Fruit fly (Drosophila melanogaster): ENCODE results near the gene Tl.

Gene Tl

DNA sequence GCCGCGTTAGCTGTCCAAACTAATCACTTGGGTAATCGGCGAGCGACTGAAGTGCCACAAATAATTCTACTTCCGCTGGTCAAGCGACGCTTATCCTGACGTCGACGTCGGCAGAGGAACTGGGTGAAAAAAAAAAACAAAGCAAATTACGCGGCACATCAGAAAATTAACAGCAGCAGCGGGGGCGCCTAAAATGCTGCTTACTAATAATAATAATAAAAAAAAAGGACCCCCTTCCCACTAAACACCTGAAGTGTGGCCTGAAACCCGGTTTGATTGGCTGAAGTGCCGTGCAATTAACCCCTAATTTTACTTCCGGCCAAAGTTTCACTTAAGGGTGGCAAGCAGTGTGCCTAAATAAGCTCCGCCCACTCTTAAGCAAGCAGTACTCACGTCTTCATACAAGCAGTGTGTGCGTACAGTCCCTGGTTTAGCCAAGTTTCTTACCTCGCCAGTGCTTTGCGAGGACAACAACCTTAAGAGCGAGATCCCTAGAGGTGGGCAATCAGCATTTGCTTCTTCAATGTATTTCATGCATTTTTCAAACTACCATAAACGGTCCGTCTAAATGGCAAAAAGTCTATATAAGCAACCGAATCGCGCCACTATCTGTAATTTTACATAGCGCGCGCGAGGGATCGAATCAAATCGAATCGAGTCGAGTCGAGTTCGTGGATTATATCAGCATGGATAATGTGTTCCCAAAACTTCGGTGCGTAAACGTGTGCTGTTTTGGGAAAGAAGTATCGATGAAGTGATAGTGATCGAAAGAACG is 82.5 kb downstream of the Tl start, which contains the start of the genes ro and T48 (continued):
- TF ChIP-seq Bgb (GFP tag; IDR thresholded peaks at IDR 0.05; ENCODE audit: partially characterized antibody) (peak; percentile 84), CG1792 (GFP tag; optimal IDR thresholded peaks at IDR 0.05) (peak; percentile 9), cg (GFP tag; optimal IDR thresholded peaks at IDR 0.05) (no peak), Rx (GFP tag; IDR thresholded peaks at IDR 0.05) (no peak), zf30C (GFP tag; optimal IDR thresholded peaks at IDR 0.05) (no peak), CG34224 (GFP tag; IDR thresholded peaks at IDR 0.05; ENCODE audit: partially characterized antibody) (0 out of 3 replicates have a peak, but pooled peaks have one; percentile 24), Optix (GFP tag; IDR thresholded peaks at IDR 0.05) (peak; percentile 26; the same call in 1 of the 3 replicates), pum (GFP tag; optimal IDR thresholded peaks at IDR 0.05) (peak; percentile 35), CG43689 (GFP tag; IDR thresholded peaks at IDR 0.05) (no peak), CG11504 (tag; optimal IDR thresholded peaks at IDR 0.05) (peak; percentile 59), HmgD (GFP tag; optimal IDR thresholded peaks at IDR 0.05) (peak; percentile 91), CG4424 (GFP tag; optimal IDR thresholded peaks at IDR 0.05) (peak; percentile 59), esg (GFP tag; conservative IDR thresholded peaks at IDR 0.05) (no peak), CG2889 (GFP tag; IDR thresholded peaks at IDR 0.05) (no peak), Mrtf (GFP tag; IDR thresholded peaks at IDR 0.05) (peak; percentile 29; the same call in 1 of the 3 replicates), Lim3 (GFP tag; IDR thresholded peaks at IDR 0.05) (no peak), CG9437 (GFP tag; optimal IDR thresholded peaks at IDR 0.05) (no peak), dimm (GFP tag; IDR thresholded peaks at IDR 0.05) (no peak), p53 (GFP tag; optimal IDR thresholded peaks at IDR 0.05) (peak; percentile 86), CG6175 (GFP tag; IDR thresholded peaks at IDR 0.05) (no peak), Ets65A (GFP tag) (peak; percentile 93), disco-r (GFP tag; optimal IDR thresholded peaks at IDR 0.05) (peak; percentile 16), CG8290 (GFP tag; optimal IDR thresholded peaks at IDR 0.05) (peak; percentile 99), CG8290 (tag; optimal IDR thresholded peaks at IDR 0.05) (peak; percentile 99 to 100), CG7556 (GFP tag; optimal IDR thresholded peaks at IDR 0.05) (peak; percentile 23), tin (GFP tag; optimal IDR thresholded peaks at IDR 0.05) (peak; percentile 51), gce (GFP tag; IDR thresholded peaks at IDR 0.05) (no peak), CG6813 (GFP tag; optimal IDR thresholded peaks at IDR 0.05) (no peak), CG13123 (GFP tag; optimal IDR thresholded peaks at IDR 0.05) (peak; percentile 7), pan (optimal IDR thresholded peaks at IDR 0.05) (no peak), pan (GFP tag; optimal IDR thresholded peaks at IDR 0.05 in 1 of 2, IDR thresholded peaks at IDR 0.05 in 1 of 2) (peak in 1 of 2 experiments; percentile 14), Hand (GFP tag; optimal IDR thresholded peaks at IDR 0.05) (no peak), schlank (tag; optimal IDR thresholded peaks at IDR 0.05) (no peak), Atf-2 (GFP tag; optimal IDR thresholded peaks at IDR 0.05) (no peak), CG1832 (GFP tag; optimal IDR thresholded peaks at IDR 0.05) (no peak), dmrt11E (tag; optimal IDR thresholded peaks at IDR 0.05) (peak; percentile 44), ssp (GFP tag; IDR thresholded peaks at IDR 0.05) (peak; percentile 70), Xrp1 (GFP tag; IDR thresholded peaks at IDR 0.05) (0 out of 2 replicates have a peak, but pooled peaks have one; percentile 12), gfzf (GFP tag; optimal IDR thresholded peaks at IDR 0.05) (peak; percentile 100), h (optimal IDR thresholded peaks at IDR 0.05) (no peak), PHDP (tag; optimal IDR thresholded peaks at IDR 0.05) (peak; percentile 0), sqz (GFP tag; optimal IDR thresholded peaks at IDR 0.05) (no peak), CG9727 (GFP tag; optimal IDR thresholded peaks at IDR 0.05) (no peak), CG16779 (GFP tag; IDR thresholded peaks at IDR 0.05) (0 out of 2 replicates have a peak, but pooled peaks have one; percentile 14), gt (GFP tag; IDR thresholded peaks at IDR 0.05) (no peak), trem (tag; optimal IDR thresholded peaks at IDR 0.05) (peak; percentile 84), ewg (GFP tag; optimal IDR thresholded peaks at IDR 0.05) (peak; percentile 74), bbx (GFP tag; IDR thresholded peaks at IDR 0.05; ENCODE audit: partially characterized antibody) (peak; percentile 78), Asciz (GFP tag; optimal IDR thresholded peaks at IDR 0.05) (no peak), ash1 (GFP tag; optimal IDR thresholded peaks at IDR 0.05) (peak; percentile 39), Hr39 (optimal IDR thresholded peaks at IDR 0.05) (no peak)
